Worm (Caenorhabditis elegans) whole organism, young adult: ENCODE measurements around the gene Y58A7A.4.

Experiments
- ama-1 ChIP-seq, 3 experiments: fragments of 150-350 bp in 1 of 3; sonication (generic microtip) in 2 of 3; optimal IDR thresholded peaks; 2 replicates each; lab custom pipeline; 2014 to 2018; ENCODE audit warnings: missing biosample characterization in 2 of 3, missing genetic modification characterization in 2 of 3, missing genetic modification reagents in 2 of 3
- athp-1 ChIP-seq: sonication (generic microtip); optimal IDR thresholded peaks from 2 replicates; lab custom pipeline; 2017; ENCODE audit warnings: mild to moderate bottlenecking, missing genetic modification characterization, missing compliant biosample characterization
- let-526 ChIP-seq: fragments of 200-800 bp; sonication (Bioruptor generic); IDR thresholded peaks from 2 replicates; pipeline ENCODE4 v1.3.6; 2022; ENCODE audit warnings: missing genetic modification reagents, missing genetic modification characterization, missing compliant biosample characterization
- let-607 ChIP-seq, 2 experiments: fragments of 200-800 bp in 1 of 2; sonication (Bioruptor generic) in 1 of 2; sonication (generic microtip) in 1 of 2; optimal IDR thresholded peaks; 2 replicates each; lab custom pipeline; 2016 to 2018; ENCODE audit warnings: mild to moderate bottlenecking in 2 of 2, missing compliant biosample characterization in 2 of 2, missing genetic modification characterization in 2 of 2, moderate library complexity in 2 of 2, missing genotype in 1 of 2
- pha-4 ChIP-seq: fragments of 150-350 bp; sonication (generic microtip); optimal IDR thresholded peaks from 2 replicates; lab custom pipeline; 2014; ENCODE audit warnings: missing biosample characterization, missing genetic modification reagents, missing genetic modification characterization

DNA sequence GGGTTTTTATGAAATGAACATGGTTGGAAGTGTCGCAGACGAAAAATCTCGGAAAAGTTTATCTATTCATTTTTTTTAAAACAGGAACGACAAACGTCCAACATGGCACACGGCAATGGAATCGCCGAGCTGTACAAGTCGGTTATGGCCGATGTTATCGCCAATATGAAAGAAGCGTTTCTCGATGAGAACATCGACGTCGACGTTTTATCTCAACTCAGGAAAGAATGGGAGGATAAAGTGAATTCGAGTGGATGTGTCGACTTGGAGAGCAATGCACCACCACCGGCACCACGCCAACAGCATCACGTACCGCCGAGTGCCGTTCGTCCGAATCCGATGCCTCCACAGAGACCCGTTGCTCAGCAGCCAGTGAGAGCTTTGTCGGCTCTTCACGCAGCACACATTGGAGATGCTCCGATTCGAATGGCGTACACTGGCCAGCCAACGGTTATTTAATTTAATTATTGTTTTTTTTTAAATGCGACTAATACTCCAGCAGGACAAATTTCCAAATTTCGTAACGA is 34.7 kb downstream of the Y58A7A.4 start:
- TF ChIP-seq ama-1 (optimal IDR thresholded peaks at IDR 0.05; lab: Kevin White, UChicago): no peak
- TF ChIP-seq ama-1 (GFP tag; optimal IDR thresholded peaks at IDR 0.05; lab: Kevin White, UChicago): no peak
- TF ChIP-seq let-526: no peak
- no peak for TF ChIP-seq athp-1 (tag; lab: Kevin White, UChicago)
- no peak for TF ChIP-seq let-607 (tag; optimal IDR thresholded peaks at IDR 0.05; lab: Kevin White, UChicago)
- TF ChIP-seq pha-4 (tag; lab: Kevin White, UChicago): no peak
